Worm (Caenorhabditis elegans): Measurements from ENCODE around the gene scd-2.

Gene scd-2

DNA sequence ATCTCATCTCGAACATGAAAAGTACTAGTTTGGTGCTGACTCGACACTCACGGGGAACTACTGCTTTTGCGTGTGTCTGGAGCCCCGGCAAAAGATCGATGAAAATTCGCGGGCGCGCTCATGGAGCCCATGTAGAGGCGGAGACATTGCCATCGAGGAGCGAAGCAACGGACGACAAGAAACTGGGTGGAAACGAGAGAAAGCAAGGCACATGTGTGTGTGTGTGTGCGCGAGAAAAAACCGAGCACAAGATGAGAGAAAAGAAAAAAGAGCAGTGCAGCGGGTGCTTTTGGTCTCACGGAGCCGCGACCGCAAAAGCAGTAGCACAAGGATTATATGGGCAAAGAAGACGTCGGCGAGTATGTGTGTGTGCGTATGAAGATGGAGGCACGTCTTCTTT, 25.7 kb downstream of the scd-2 start (continued):
- TF ChIP-seq fkh-10 (GFP tag; optimal IDR thresholded peaks at IDR 0.05) = no peak
- no peak for TF ChIP-seq lin-11 (tag; optimal IDR thresholded peaks at IDR 0.05)
- no peak for TF ChIP-seq T23F11.4 (GFP tag; optimal IDR thresholded peaks at IDR 0.05)
- no peak for TF ChIP-seq rnt-1 (tag; optimal IDR thresholded peaks at IDR 0.05)
- no peak for TF ChIP-seq fax-1 (tag; optimal IDR thresholded peaks at IDR 0.05)
- TF ChIP-seq unc-3 (GFP tag; conservative IDR thresholded peaks at IDR 0.05) = no peak
- TF ChIP-seq unc-3 (tag; optimal IDR thresholded peaks at IDR 0.05) = no peak
- peak; percentile 9 for TF ChIP-seq tbx-2 (tag; optimal IDR thresholded peaks at IDR 0.05)
- TF ChIP-seq che-1 (tag; optimal IDR thresholded peaks at IDR 0.05) = no peak
- TF ChIP-seq pros-1 (tag; optimal IDR thresholded peaks at IDR 0.05) = no peak
- no peak for TF ChIP-seq ceh-2 (tag; optimal IDR thresholded peaks at IDR 0.05)
- no peak for TF ChIP-seq pax-1 (tag; optimal IDR thresholded peaks at IDR 0.05)
- no peak for TF ChIP-seq zip-5 (tag; optimal IDR thresholded peaks at IDR 0.05)
- TF ChIP-seq C08G9.2 (tag; optimal IDR thresholded peaks at IDR 0.05) = no peak
- no peak for TF ChIP-seq madf-2 (tag; optimal IDR thresholded peaks at IDR 0.05)
- no peak for TF ChIP-seq ets-4 (tag; optimal IDR thresholded peaks at IDR 0.05)
- TF ChIP-seq dve-1 (tag; optimal IDR thresholded peaks at IDR 0.05) = no peak
- TF ChIP-seq unc-42 (tag; optimal IDR thresholded peaks at IDR 0.05) = peak; percentile 44
- no peak for TF ChIP-seq ceh-6 (GFP tag; optimal IDR thresholded peaks at IDR 0.05)
- peak; percentile 14 for TF ChIP-seq nfya-1 (tag; optimal IDR thresholded peaks at IDR 0.05)
- TF ChIP-seq ceh-18 (tag; optimal IDR thresholded peaks at IDR 0.05) = peak; percentile 32
- peak; percentile 82 for TF ChIP-seq ceh-48 (tag; optimal IDR thresholded peaks at IDR 0.05)
- no peak for TF ChIP-seq unc-55 (GFP tag; optimal IDR thresholded peaks at IDR 0.05)
- TF ChIP-seq ref-2 (tag; optimal IDR thresholded peaks at IDR 0.05) = no peak
- TF ChIP-seq ceh-14 (tag; optimal IDR thresholded peaks at IDR 0.05) = peak; percentile 78

DNA sequence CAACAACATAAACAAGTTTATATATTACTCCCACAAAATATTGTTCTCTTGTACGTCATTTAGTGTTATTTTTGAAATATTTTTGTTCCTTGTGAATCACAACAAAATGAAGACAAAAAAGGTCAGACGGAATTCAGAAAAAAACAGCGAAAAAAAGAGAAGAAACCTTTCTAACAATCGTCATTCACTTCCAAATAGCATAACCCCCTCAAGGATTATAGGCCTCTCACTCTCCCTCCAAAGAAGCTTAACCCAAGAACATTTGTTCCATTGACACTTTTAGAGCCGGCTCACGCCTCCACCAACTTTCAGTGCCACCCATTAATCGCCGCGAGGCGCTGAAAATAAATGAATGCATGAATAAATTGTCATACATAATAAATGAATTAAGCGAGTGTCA, 26.5 kb downstream of the scd-2 start:
- TF ChIP-seq pat-9 (tag; optimal IDR thresholded peaks at IDR 0.05) = no peak

DNA sequence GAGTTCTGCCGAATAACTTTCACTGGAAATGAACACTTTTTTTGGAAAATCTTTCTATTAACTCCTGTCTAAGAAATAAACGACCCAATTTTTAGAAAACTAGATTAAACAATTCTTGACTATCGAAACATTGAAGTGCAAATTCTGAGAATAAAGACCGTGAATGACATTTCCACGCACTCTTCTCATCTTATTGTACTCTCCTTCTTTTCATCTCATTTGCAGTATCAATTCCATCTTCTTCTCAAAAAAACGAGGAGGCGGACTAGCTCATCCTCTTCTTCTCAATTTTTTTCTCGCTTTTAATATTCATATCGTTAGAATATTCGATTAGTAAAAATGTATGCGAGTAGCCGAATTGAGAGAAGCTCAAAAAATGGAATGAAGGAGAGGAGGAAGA, 28.6 kb downstream of the scd-2 start:
- TF ChIP-seq sdc-2 (tag; optimal IDR thresholded peaks at IDR 0.05) = no peak
- no peak for TF ChIP-seq npax-4 (tag; optimal IDR thresholded peaks at IDR 0.05)
- TF ChIP-seq unc-42 (tag; optimal IDR thresholded peaks at IDR 0.05) = peak; percentile 42
- TF ChIP-seq pax-1 (tag; optimal IDR thresholded peaks at IDR 0.05) = no peak

DNA sequence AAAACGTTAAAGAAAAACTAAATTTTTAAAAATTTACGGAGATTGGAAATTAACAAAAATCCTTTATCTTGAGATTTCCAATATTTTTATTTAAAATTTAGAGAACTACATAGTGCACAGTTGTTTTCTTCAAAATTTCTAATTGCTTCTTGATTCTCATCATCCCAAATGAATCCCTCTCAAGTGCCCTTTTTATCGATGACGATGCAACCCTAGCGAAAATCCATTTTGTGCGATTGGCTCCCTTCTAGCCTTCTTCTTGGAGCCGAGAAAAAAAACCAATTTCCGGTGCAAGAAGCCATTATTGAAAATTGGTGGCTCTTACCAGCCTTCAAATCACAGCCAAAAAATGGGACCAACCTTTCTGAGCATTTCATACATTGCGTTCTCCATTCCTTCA, 29.5 kb downstream of the scd-2 start:
- no peak for TF ChIP-seq unc-42 (tag; optimal IDR thresholded peaks at IDR 0.05)
- TF ChIP-seq pax-1 (tag; optimal IDR thresholded peaks at IDR 0.05) = no peak
- no peak for TF ChIP-seq ceh-24 (tag; optimal IDR thresholded peaks at IDR 0.05)
- TF ChIP-seq C08G9.2 (tag; optimal IDR thresholded peaks at IDR 0.05) = no peak
- TF ChIP-seq nhr-232 (tag; optimal IDR thresholded peaks at IDR 0.05) = no peak
- TF ChIP-seq mec-3 (tag; optimal IDR thresholded peaks at IDR 0.05; ENCODE audit: borderline replicate concordance) = no peak
- no peak for TF ChIP-seq ets-4 (tag; optimal IDR thresholded peaks at IDR 0.05)
- TF ChIP-seq ref-2 (tag; optimal IDR thresholded peaks at IDR 0.05) = no peak
- no peak for TF ChIP-seq pat-9 (tag; optimal IDR thresholded peaks at IDR 0.05)

DNA sequence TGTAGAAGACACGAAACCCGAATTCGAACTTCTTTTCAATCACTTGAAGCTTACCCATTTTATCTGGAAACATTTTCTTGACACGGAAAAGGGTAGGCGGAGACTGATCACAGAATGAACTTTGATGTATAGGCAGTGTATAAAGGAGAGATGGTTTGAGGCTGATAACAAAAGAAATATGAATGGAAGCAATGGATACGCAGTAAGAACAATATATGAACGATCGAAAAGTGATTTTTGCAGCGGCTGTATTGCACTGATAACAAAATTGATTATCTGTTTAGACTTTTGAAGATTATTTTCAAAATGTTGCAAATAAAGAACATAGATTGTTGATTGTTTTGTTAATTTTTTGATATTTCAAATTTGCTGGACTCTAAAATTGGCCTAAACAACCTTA, 32.7 kb downstream of the scd-2 start, which contains the start of gene pmp-5:
TSS of gene pmp-5 (minus strand) at position 63 of the 400 bp plus-strand sequence.
- no peak for TF ChIP-seq ceh-34 (tag; optimal IDR thresholded peaks at IDR 0.05)
- TF ChIP-seq dmd-4 (tag; optimal IDR thresholded peaks at IDR 0.05; ENCODE audit: borderline replicate concordance) = no peak
- no peak for TF ChIP-seq ztf-16 (tag; optimal IDR thresholded peaks at IDR 0.05)
- TF ChIP-seq hlh-30 (tag; optimal IDR thresholded peaks at IDR 0.05; ENCODE audit: insufficient read depth) = no peak
- TF ChIP-seq odd-2 (tag; optimal IDR thresholded peaks at IDR 0.05) = no peak
- no peak for TF ChIP-seq pha-4 (tag; optimal IDR thresholded peaks at IDR 0.05)
- TF ChIP-seq nhr-11 (tag; optimal IDR thresholded peaks at IDR 0.05) = no peak
- no peak for TF ChIP-seq pax-1 (tag; optimal IDR thresholded peaks at IDR 0.05)
